Worm (Caenorhabditis elegans) whole organism, L3 larva: ENCODE measurements around the gene sri-61.

Source experiments
- ama-1 ChIP-seq: fragments of 150-350 bp; optimal IDR thresholded peaks from 2 replicates; lab custom pipeline; 2018
- lsy-12 ChIP-seq: sonication (generic microtip); optimal IDR thresholded peaks from 2 replicates; lab custom pipeline; 2016; ENCODE audit warnings: mild to moderate bottlenecking, missing genetic modification characterization, missing compliant biosample characterization
- nhr-76 ChIP-seq: fragments of 150-350 bp; sonication (generic microtip); optimal IDR thresholded peaks from 5 replicates; lab custom pipeline; 2014; ENCODE audit warnings: missing biosample characterization, missing genetic modification characterization
- tbx-2 ChIP-seq: sonication (generic microtip); optimal IDR thresholded peaks from 2 replicates; lab custom pipeline; 2016; ENCODE audit warnings: mild to moderate bottlenecking, missing genetic modification characterization, missing compliant biosample characterization
- zag-1 ChIP-seq: fragments of 150-350 bp; optimal IDR thresholded peaks from 2 replicates; lab custom pipeline; 2014; ENCODE audit warnings: missing biosample characterization, missing genetic modification characterization
- ztf-11 ChIP-seq: fragments of 150-350 bp; optimal IDR thresholded peaks from 2 replicates; lab custom pipeline; 2014; ENCODE audit warnings: missing biosample characterization, missing genetic modification characterization

DNA sequence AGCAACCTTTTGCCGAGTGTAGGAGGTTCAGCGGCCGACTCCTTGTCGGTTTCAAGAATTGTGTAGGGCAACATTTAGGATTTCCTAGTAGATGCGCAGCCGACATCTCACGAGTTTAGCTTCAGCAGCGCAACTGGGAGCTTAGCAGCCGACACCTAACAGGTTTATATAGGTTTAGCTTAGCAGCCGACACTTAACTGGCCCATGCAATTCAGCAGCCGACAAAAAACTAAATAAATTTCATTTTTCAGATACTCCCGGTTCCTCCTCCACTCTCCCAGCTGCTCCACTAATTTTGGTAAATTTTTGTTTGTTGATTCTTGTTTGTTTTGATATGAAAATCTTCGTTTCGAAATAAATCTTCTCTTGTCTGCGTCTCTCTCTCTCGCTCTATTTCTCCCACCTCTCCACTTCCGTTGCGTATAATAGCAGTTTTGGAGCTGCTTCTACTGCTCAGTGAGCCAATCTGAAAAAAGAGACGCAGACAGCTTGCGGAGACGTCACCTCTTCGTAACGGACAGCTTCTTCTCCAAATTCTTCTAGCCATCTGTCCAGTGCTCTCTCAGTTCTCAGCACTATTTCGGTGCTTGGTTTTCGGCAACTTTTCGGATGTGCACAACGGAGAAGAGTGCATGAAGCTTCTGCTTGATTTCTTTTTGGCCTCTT lies 48.0 kb upstream of the sri-61 start:
- TF ChIP-seq lsy-12, result no peak
- TF ChIP-seq ama-1, result no peak
- no peak for TF ChIP-seq nhr-76 (tag; lab: Kevin White, UChicago)
- peak; percentile 30 for TF ChIP-seq zag-1 (tag; lab: Kevin White, UChicago)
- no peak for TF ChIP-seq ztf-11 (tag; lab: Kevin White, UChicago)
- peak; percentile 46 for TF ChIP-seq tbx-2
